Worm (Caenorhabditis elegans) whole organism, early embryonic: ENCODE data around the gene Y39B6A.7.

ENCODE experiments used
- B0310.2 ChIP-seq: sonication (generic microtip); optimal IDR thresholded peaks from 2 replicates; lab custom pipeline; 2016; ENCODE audit warnings: mild to moderate bottlenecking, missing genetic modification characterization, missing compliant biosample characterization
- F13C5.2 ChIP-seq: sonication (generic microtip); optimal IDR thresholded peaks from 2 replicates; lab custom pipeline; 2017; ENCODE audit warnings: mild to moderate bottlenecking, missing genetic modification characterization, inconsistent platforms, missing compliant biosample characterization
- aly-1 ChIP-seq: sonication (generic microtip); optimal IDR thresholded peaks from 2 replicates; lab custom pipeline; 2016; ENCODE audit warnings: missing genetic modification characterization, missing compliant biosample characterization
- ama-1 ChIP-seq: fragments of 150-350 bp; optimal IDR thresholded peaks from 2 replicates; lab custom pipeline; 2014
- ceh-13 ChIP-seq: fragments of 200-800 bp; sonication (Bioruptor generic); optimal IDR thresholded peaks from 2 replicates; lab custom pipeline; 2018; ENCODE audit warnings: mild to moderate bottlenecking, missing genetic modification characterization, missing compliant biosample characterization
- ceh-36 ChIP-seq: sonication (generic microtip); optimal IDR thresholded peaks from 2 replicates; lab custom pipeline; 2016; ENCODE audit warnings: missing genetic modification characterization, inconsistent platforms, missing compliant biosample characterization
- ets-7 ChIP-seq: sonication (generic microtip); optimal IDR thresholded peaks from 2 replicates; lab custom pipeline; 2016; ENCODE audit warnings: missing genotype, missing genetic modification characterization, missing compliant biosample characterization
- flt-1 ChIP-seq: fragments of 200-800 bp; sonication (Bioruptor generic); IDR thresholded peaks from 2 replicates; pipeline ENCODE4 v1.3.6; 2022; ENCODE audit warnings: missing genetic modification characterization, missing compliant biosample characterization
- hmbx-1 ChIP-seq: sonication (generic microtip); optimal IDR thresholded peaks from 2 replicates; lab custom pipeline; 2016; ENCODE audit warnings: mild to moderate bottlenecking, missing genetic modification characterization, missing compliant biosample characterization
- hmg-4 ChIP-seq: fragments of 200-800 bp; sonication (Bioruptor generic); optimal IDR thresholded peaks from 2 replicates; lab custom pipeline; 2018; ENCODE audit warnings: mild to moderate bottlenecking, missing genetic modification characterization, missing compliant biosample characterization
- hnd-1 ChIP-seq: sonication (generic microtip); optimal IDR thresholded peaks from 2 replicates; lab custom pipeline; 2016; ENCODE audit warnings: missing genetic modification characterization, missing compliant biosample characterization
- pes-1 ChIP-seq: fragments of 200-800 bp; sonication (Bioruptor generic); IDR thresholded peaks from 2 replicates; pipeline ENCODE4 v1.3.6; 2022; ENCODE audit warnings: missing genetic modification reagents, missing genetic modification characterization, missing compliant biosample characterization
- scrt-1 ChIP-seq: fragments of 200-800 bp; sonication (Bioruptor generic); IDR thresholded peaks from 2 replicates; pipeline ENCODE4 v1.3.6; 2022; ENCODE audit warnings: missing genetic modification characterization, missing compliant biosample characterization
- sea-1 ChIP-seq: fragments of 200-800 bp; sonication (Bioruptor generic); conservative IDR thresholded peaks from 2 replicates; pipeline ENCODE4 v1.3.6; 2022; ENCODE audit warnings: missing genetic modification characterization, missing compliant biosample characterization
- tbx-11 ChIP-seq: fragments of 200-800 bp; sonication (Bioruptor generic); IDR thresholded peaks from 2 replicates; pipeline ENCODE4 v1.3.6; 2022; ENCODE audit warnings: missing genetic modification characterization, missing compliant biosample characterization
- tbx-37 ChIP-seq: fragments of 200-800 bp; sonication (Bioruptor generic); conservative IDR thresholded peaks from 2 replicates; pipeline ENCODE4 v1.3.6; 2022; ENCODE audit warnings: missing genetic modification reagents, missing genetic modification characterization, missing compliant biosample characterization
- tra-4 ChIP-seq: sonication (generic microtip); optimal IDR thresholded peaks from 2 replicates; lab custom pipeline; 2017; ENCODE audit warnings: missing genetic modification characterization, missing compliant biosample characterization

Gene Y39B6A.7

DNA sequence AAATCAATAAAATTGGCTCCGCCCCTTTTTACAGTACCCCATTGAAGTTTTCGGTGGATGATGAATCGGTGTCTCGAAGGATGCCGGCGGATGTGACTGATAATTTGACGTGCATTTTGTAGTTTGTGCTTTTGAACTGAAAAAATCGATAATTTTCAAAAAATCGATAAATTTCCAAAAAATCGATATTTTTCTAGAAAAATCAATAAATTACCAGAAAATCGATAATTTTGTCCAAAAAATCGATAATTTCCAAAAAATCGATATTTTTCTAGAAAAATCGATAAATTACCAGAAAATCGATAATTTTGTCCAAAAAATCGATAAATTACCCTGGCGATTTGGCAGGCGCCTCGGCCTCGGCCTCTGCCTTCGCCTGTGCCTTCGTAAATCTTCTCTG is 49.5 kb downstream of the Y39B6A.7 start:
- TF ChIP-seq ama-1 (lab: Kevin White, UChicago) (no peak), hmbx-1 (no peak), flt-1 (GFP tag; lab: Robert Waterston, UW) (no peak), F13C5.2 (tag; lab: Kevin White, UChicago) (no peak), tbx-11 (GFP tag; lab: Robert Waterston, UW) (no peak), tbx-37 (GFP tag; lab: Robert Waterston, UW) (no peak), hmg-4 (GFP tag; lab: Kevin White, UChicago) (no peak), hnd-1 (no peak), pes-1 (no peak), ceh-36 (tag; lab: Kevin White, UChicago) (no peak), ets-7 (tag; lab: Kevin White, UChicago) (no peak), aly-1 (tag; lab: Kevin White, UChicago) (no peak), sea-1 (no peak), ceh-13 (GFP tag; lab: Kevin White, UChicago) (no peak), scrt-1 (GFP tag; lab: Robert Waterston, UW) (no peak), tra-4 (tag; lab: Kevin White, UChicago) (no peak), B0310.2 (tag; lab: Kevin White, UChicago) (no peak)
